Fruit fly (Drosophila melanogaster) S2 (cell line): Measurements from ENCODE around the gene CG34404.

ENCODE experiments used
- CG8478 ChIP-seq: fragments of >200 bp; optimal IDR thresholded peaks from 2 replicates; lab custom pipeline; 2018
- CTCF ChIP-seq, 2 experiments: fragments of >200 bp; optimal IDR thresholded peaks; 2 replicates each; lab custom pipeline; 2018

DNA sequence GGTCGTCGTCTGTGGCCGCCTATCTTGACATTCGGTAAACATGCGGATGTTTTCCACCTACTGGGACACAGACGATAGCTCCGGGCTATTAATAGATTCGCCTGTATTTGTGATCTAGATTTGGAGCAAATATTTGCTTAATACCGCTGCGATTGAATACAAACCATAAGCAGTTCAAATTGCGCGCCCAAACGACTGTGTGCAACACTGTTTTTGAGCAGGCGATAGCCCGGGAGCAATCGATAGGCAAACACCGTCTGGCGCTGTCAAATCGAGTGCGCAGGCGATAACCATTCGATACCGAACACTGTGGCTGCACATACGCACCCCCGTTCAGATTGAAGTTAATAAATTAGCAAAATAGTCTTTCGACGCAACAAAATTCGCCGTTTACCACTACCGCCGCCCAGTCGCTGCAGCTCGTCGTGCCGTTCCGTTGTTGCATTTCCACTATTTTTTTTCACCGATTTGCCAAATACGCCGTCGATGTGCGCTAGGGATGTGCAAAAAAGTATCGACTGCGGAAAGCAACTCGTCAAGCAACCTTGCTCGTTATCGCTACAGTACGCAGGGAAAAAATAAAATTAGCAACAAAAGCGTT lies 40.8 kb upstream of the CG34404 start, which contains the start of gene Atx2:
- TF ChIP-seq CG8478 (lab: Kevin White, UChicago) (no peak), CTCF (optimal IDR thresholded peaks at IDR 0.05; lab: Kevin White, UChicago) (peak; percentile 36 to 41)
